Worm (Caenorhabditis elegans) whole organism, late embryonic: Measurements from ENCODE around the gene F41E7.6.

ENCODE experiments used
- K02D7.2 ChIP-seq: sonication (generic microtip); optimal IDR thresholded peaks from 2 replicates; lab custom pipeline; 2017; ENCODE audit warnings: mild to moderate bottlenecking, missing genetic modification characterization, missing compliant biosample characterization
- K09A11.1 ChIP-seq: sonication (generic microtip); optimal IDR thresholded peaks from 2 replicates; lab custom pipeline; 2017; ENCODE audit warnings: antibody characterized with exemption, mild to moderate bottlenecking, missing genetic modification characterization, missing compliant biosample characterization; ENCODE audit not compliant: insufficient read depth
- Y22D7AL.16 ChIP-seq: sonication (generic microtip); optimal IDR thresholded peaks from 2 replicates; lab custom pipeline; 2016; ENCODE audit warnings: missing genetic modification characterization, missing compliant biosample characterization
- ahr-1 ChIP-seq: sonication (generic microtip); optimal IDR thresholded peaks from 2 replicates; lab custom pipeline; 2016; ENCODE audit warnings: missing genetic modification characterization, missing compliant biosample characterization
- ceh-14 ChIP-seq: sonication (generic microtip); optimal IDR thresholded peaks from 2 replicates; lab custom pipeline; 2016; ENCODE audit warnings: missing genotype, missing genetic modification characterization, missing compliant biosample characterization
- ceh-18 ChIP-seq: sonication (generic microtip); optimal IDR thresholded peaks from 2 replicates; lab custom pipeline; 2016; ENCODE audit warnings: missing genetic modification characterization, missing compliant biosample characterization
- ceh-19 ChIP-seq: fragments of 200-800 bp; sonication (Bioruptor generic); optimal IDR thresholded peaks from 2 replicates; lab custom pipeline; 2018; ENCODE audit warnings: mild to moderate bottlenecking, missing genetic modification characterization, missing compliant biosample characterization
- ceh-2 ChIP-seq: sonication (generic microtip); optimal IDR thresholded peaks from 2 replicates; lab custom pipeline; 2016; ENCODE audit warnings: missing genotype, missing genetic modification characterization, missing compliant biosample characterization
- ceh-34 ChIP-seq: sonication (generic microtip); optimal IDR thresholded peaks from 2 replicates; lab custom pipeline; 2016; ENCODE audit warnings: mild to moderate bottlenecking, missing genetic modification characterization, missing compliant biosample characterization
- ceh-45 ChIP-seq: fragments of 200-800 bp; sonication (Bioruptor generic); IDR thresholded peaks from 2 replicates; pipeline ENCODE4 v1.3.6; 2022; ENCODE audit warnings: missing genetic modification reagents, missing genetic modification characterization, missing compliant biosample characterization
- dmd-4 ChIP-seq: sonication (generic microtip); optimal IDR thresholded peaks from 2 replicates; lab custom pipeline; 2016; ENCODE audit warnings: borderline replicate concordance, missing genetic modification characterization, missing compliant biosample characterization
- dve-1 ChIP-seq: sonication (generic microtip); optimal IDR thresholded peaks from 2 replicates; lab custom pipeline; 2017; ENCODE audit warnings: antibody characterized with exemption, mild to moderate bottlenecking, missing genetic modification characterization, missing compliant biosample characterization
- elt-2 ChIP-seq: sonication (generic microtip); optimal IDR thresholded peaks from 2 replicates; lab custom pipeline; 2016; ENCODE audit warnings: missing genetic modification reagents, missing genetic modification characterization, missing compliant biosample characterization
- elt-4 ChIP-seq: sonication (generic microtip); optimal IDR thresholded peaks from 2 replicates; lab custom pipeline; 2016; ENCODE audit warnings: missing genetic modification characterization, missing compliant biosample characterization
- fkh-10 ChIP-seq: fragments of 150-350 bp; optimal IDR thresholded peaks from 2 replicates; lab custom pipeline; 2014; ENCODE audit warnings: missing biosample characterization, missing genetic modification reagents, missing genetic modification characterization
- hlh-30 ChIP-seq: sonication (generic microtip); optimal IDR thresholded peaks from 2 replicates; lab custom pipeline; 2017; ENCODE audit warnings: antibody characterized with exemption, missing genetic modification characterization, missing compliant biosample characterization; ENCODE audit not compliant: insufficient read depth
- lim-6 ChIP-seq: sonication (generic microtip); optimal IDR thresholded peaks from 2 replicates; lab custom pipeline; 2016; ENCODE audit warnings: missing genetic modification characterization, missing compliant biosample characterization
- madf-2 ChIP-seq: sonication (generic microtip); optimal IDR thresholded peaks from 2 replicates; lab custom pipeline; 2017; ENCODE audit warnings: missing genetic modification characterization, missing compliant biosample characterization
- mec-3 ChIP-seq: sonication (generic microtip); optimal IDR thresholded peaks from 2 replicates; lab custom pipeline; 2016; ENCODE audit warnings: borderline replicate concordance, missing genetic modification characterization, missing compliant biosample characterization
- nfya-1 ChIP-seq: sonication (generic microtip); optimal IDR thresholded peaks from 2 replicates; lab custom pipeline; 2017; ENCODE audit warnings: missing genetic modification characterization, mild to moderate bottlenecking, missing compliant biosample characterization, antibody characterized with exemption, moderate library complexity
- nhr-11 ChIP-seq: fragments of 150-350 bp; optimal IDR thresholded peaks from 2 replicates; lab custom pipeline; 2014; ENCODE audit warnings: missing biosample characterization, missing genetic modification characterization
- nhr-232 ChIP-seq: sonication (generic microtip); optimal IDR thresholded peaks from 2 replicates; lab custom pipeline; 2016; ENCODE audit warnings: missing genetic modification characterization, missing compliant biosample characterization
- npax-4 ChIP-seq: sonication (generic microtip); optimal IDR thresholded peaks from 2 replicates; lab custom pipeline; 2016; ENCODE audit warnings: missing genetic modification characterization, missing compliant biosample characterization
- pag-3 ChIP-seq: sonication (generic microtip); optimal IDR thresholded peaks from 2 replicates; lab custom pipeline; 2016; ENCODE audit warnings: missing compliant biosample characterization, missing genetic modification characterization, borderline replicate concordance
- pat-9 ChIP-seq: fragments of 200-800 bp; sonication (Bioruptor generic); optimal IDR thresholded peaks from 2 replicates; lab custom pipeline; 2018; ENCODE audit warnings: mild to moderate bottlenecking, missing genetic modification characterization, moderate library complexity, missing compliant biosample characterization
- pax-1 ChIP-seq: fragments of 150-350 bp; optimal IDR thresholded peaks from 2 replicates; lab custom pipeline; 2014; ENCODE audit warnings: missing biosample characterization, missing genetic modification characterization
- pha-2 ChIP-seq: sonication (generic microtip); optimal IDR thresholded peaks from 2 replicates; lab custom pipeline; 2017; ENCODE audit warnings: mild to moderate bottlenecking, missing genetic modification characterization, missing compliant biosample characterization
- pha-4 ChIP-seq: fragments of 150-350 bp; optimal IDR thresholded peaks from 2 replicates; lab custom pipeline; 2018; ENCODE audit warnings: missing biosample characterization, missing genetic modification reagents, missing genetic modification characterization
- pqm-1 ChIP-seq: sonication (generic microtip); optimal IDR thresholded peaks from 2 replicates; lab custom pipeline; 2016; ENCODE audit warnings: missing genetic modification characterization, missing compliant biosample characterization
- ref-2 ChIP-seq: sonication (generic microtip); optimal IDR thresholded peaks from 2 replicates; lab custom pipeline; 2016; ENCODE audit warnings: missing genetic modification characterization, missing compliant biosample characterization
- sox-2 ChIP-seq: fragments of 200-800 bp; sonication (Bioruptor generic); IDR thresholded peaks from 2 replicates; pipeline ENCODE4 v1.3.6; 2022; ENCODE audit warnings: missing genetic modification reagents, missing genetic modification characterization, missing compliant biosample characterization
- sox-4 ChIP-seq: sonication (generic microtip); optimal IDR thresholded peaks from 2 replicates; lab custom pipeline; 2017; ENCODE audit warnings: mild to moderate bottlenecking, missing genetic modification characterization, inconsistent platforms, missing compliant biosample characterization
- tbx-2 ChIP-seq: sonication (generic microtip); optimal IDR thresholded peaks from 2 replicates; lab custom pipeline; 2016; ENCODE audit warnings: missing genetic modification characterization, missing compliant biosample characterization
- tbx-7 ChIP-seq: sonication (generic microtip); optimal IDR thresholded peaks from 2 replicates; lab custom pipeline; 2016; ENCODE audit warnings: missing genotype, missing genetic modification characterization, missing compliant biosample characterization
- ttx-3 ChIP-seq: sonication (generic microtip); optimal IDR thresholded peaks from 2 replicates; lab custom pipeline; 2016; ENCODE audit warnings: missing genetic modification reagents, missing genetic modification characterization, missing compliant biosample characterization
- unc-55 ChIP-seq: sonication (generic microtip); optimal IDR thresholded peaks from 2 replicates; lab custom pipeline; 2017; ENCODE audit warnings: missing biosample characterization, missing genetic modification reagents, missing genetic modification characterization
- zip-5 ChIP-seq: sonication (generic microtip); optimal IDR thresholded peaks from 2 replicates; lab custom pipeline; 2016; ENCODE audit warnings: missing genetic modification characterization, missing compliant biosample characterization

Gene F41E7.6

DNA sequence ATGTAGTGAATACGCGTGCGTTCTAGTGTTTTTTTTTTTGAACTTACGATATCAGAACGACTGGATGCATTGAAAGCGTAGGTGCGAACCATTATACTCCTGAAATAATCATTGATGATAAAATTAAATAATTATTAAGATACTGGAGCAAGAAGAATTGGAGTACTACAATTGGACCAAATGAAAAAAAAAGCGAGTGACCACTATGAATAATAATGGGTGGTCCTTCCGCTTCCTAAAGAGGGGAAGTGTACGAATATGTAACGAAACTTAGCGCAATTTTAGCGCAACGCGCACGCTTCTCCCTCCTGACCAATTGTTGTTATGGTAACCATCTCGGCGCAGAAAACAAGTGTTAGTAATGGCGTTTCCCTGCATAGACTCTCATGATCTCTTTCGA is 5.6 kb upstream of the F41E7.6 start, which contains the start of gene F41E7.9:
F41E7.9 (minus strand) TSS at position 101 of the 400 bp plus-strand sequence.
- no peak for TF ChIP-seq ceh-19 (GFP tag; lab: Kevin White, UChicago)
- no peak for TF ChIP-seq ceh-18 (tag; lab: Kevin White, UChicago)
- no peak for TF ChIP-seq ceh-45 (GFP tag; lab: Robert Waterston, UW)
- TF ChIP-seq tbx-7, result no peak
- no peak for TF ChIP-seq ceh-34
- TF ChIP-seq lim-6, result no peak
- TF ChIP-seq ceh-2, result no peak

DNA sequence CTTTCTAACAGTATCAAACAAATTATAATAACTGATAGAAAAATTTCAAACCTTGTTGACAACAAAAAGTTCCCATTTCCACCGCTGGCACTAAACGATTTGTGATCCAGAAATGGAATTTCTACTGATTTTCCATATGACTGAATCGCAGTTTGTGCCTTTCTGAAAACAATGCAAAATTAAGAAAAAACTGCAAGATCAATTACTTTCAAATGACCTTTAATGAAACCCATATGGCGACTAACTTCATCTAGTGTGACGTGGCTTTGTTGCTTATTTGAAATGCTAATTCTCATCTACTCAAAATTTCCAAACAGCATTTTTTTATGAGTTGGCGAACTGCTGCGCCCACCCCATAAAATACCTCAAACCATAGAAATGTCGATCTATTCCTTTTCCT is 2.8 kb downstream of the F41E7.6 start, which contains the start of gene F41E7.7:
F41E7.7 (plus strand) TSS at position 301 of the 400 bp plus-strand sequence.
- no peak for TF ChIP-seq nhr-11 (tag; lab: Kevin White, UChicago)
- TF ChIP-seq ref-2, result no peak
- no peak for TF ChIP-seq ceh-14 (tag; lab: Kevin White, UChicago)
- no peak for TF ChIP-seq unc-55 (GFP tag; lab: Kevin White, UChicago)
- no peak for TF ChIP-seq pha-2
- no peak for TF ChIP-seq zip-5 (tag; lab: Kevin White, UChicago)
- TF ChIP-seq sox-2 (GFP tag; lab: Robert Waterston, UW), result no peak
- TF ChIP-seq fkh-10 (GFP tag; lab: Kevin White, UChicago), result no peak
- TF ChIP-seq K09A11.1 (tag; lab: Kevin White, UChicago), result no peak
- TF ChIP-seq pat-9 (tag; lab: Kevin White, UChicago), result no peak
- TF ChIP-seq tbx-2 (tag; lab: Kevin White, UChicago), result no peak
- TF ChIP-seq lim-6, result no peak
- TF ChIP-seq nfya-1 (tag; lab: Kevin White, UChicago), result no peak
- TF ChIP-seq madf-2, result no peak
- no peak for TF ChIP-seq ttx-3 (tag; lab: Kevin White, UChicago)
- TF ChIP-seq, all 69 proteins: peak for 0

DNA sequence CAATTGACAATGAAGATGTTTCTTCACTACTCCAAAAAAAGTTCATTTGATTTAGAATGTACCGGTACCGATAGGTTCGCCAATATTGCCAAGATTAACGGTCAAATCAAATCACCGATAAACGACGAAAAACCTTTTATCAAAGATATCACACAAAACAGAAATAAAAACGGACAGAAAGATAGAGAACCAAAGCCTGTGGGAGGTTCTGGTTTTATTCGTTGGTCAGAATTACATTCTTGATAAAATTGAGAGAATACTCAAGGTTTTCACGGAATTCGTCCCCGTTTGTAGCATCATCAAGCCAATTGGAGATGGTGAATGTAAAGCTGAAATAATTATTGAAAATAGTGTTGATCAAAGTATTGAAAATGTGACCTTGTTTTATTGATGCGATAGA is 3.3 kb downstream of the F41E7.6 start:
- TF ChIP-seq hlh-30 (tag; lab: Kevin White, UChicago) (no peak), Y22D7AL.16 (tag; lab: Kevin White, UChicago) (no peak), dmd-4 (tag; lab: Kevin White, UChicago) (no peak), nhr-232 (tag; lab: Kevin White, UChicago) (no peak), mec-3 (no peak), pax-1 (tag; lab: Kevin White, UChicago) (no peak), sox-2 (GFP tag; lab: Robert Waterston, UW) (no peak), ceh-19 (GFP tag; lab: Kevin White, UChicago) (no peak), pha-4 (tag; lab: Kevin White, UChicago) (no peak), elt-4 (tag; lab: Kevin White, UChicago) (no peak), pag-3 (tag; lab: Kevin White, UChicago) (no peak), ahr-1 (tag; lab: Kevin White, UChicago) (no peak), K02D7.2 (no peak), nhr-11 (tag; lab: Kevin White, UChicago) (no peak), K09A11.1 (tag; lab: Kevin White, UChicago) (no peak), ceh-18 (tag; lab: Kevin White, UChicago) (no peak), madf-2 (no peak)

DNA sequence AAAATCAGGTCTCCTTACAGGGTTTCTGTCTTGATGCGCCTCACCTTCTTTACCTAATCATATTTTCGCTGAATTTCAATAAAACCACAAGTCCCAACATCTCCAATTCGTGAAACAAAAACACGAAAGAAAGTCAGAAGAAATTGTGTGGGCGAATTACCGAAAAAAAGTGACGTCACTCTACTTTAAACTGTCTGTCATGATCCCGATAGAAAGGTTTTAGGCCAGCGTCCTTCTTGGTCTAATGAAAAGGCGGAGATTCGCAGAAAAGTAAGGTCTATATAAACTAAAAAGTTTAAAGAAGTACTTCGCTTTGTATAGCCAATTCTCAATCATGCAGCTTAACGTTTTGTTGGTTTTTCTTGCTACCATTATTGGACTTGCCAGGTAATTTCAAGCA is 4.0 kb downstream of the F41E7.6 start, which contains the start of gene cnc-8:
cnc-8 (plus strand) TSS at position 307 of the 400 bp plus-strand sequence.
- TF ChIP-seq elt-2 (tag; lab: Kevin White, UChicago) (no peak), nhr-11 (tag; lab: Kevin White, UChicago) (no peak), dve-1 (tag; lab: Kevin White, UChicago) (no peak), pqm-1 (tag; lab: Kevin White, UChicago) (no peak), sox-4 (tag; lab: Kevin White, UChicago) (no peak), ceh-2 (no peak), pha-4 (tag; lab: Kevin White, UChicago) (no peak), npax-4 (tag; lab: Kevin White, UChicago) (no peak), ceh-18 (tag; lab: Kevin White, UChicago) (no peak)
- TF ChIP-seq, all 69 proteins: peak for 0
